Worm (Caenorhabditis elegans) whole organism, L2 larva: Measurements from ENCODE around the gene egg-1.

Experiments used
- aly-2 ChIP-seq: fragments of 150-350 bp; optimal IDR thresholded peaks from 2 replicates; lab custom pipeline; 2014; ENCODE audit warnings: missing biosample characterization, missing genetic modification characterization
- ama-1 ChIP-seq: fragments of 150-350 bp; optimal IDR thresholded peaks from 2 replicates; lab custom pipeline; 2018; ENCODE audit warnings: inconsistent platforms
- crh-2 ChIP-seq: sonication (generic microtip); optimal IDR thresholded peaks from 2 replicates; lab custom pipeline; 2017; ENCODE audit warnings: missing biosample characterization, missing genetic modification characterization
- elt-3 ChIP-seq: sonication (generic microtip); optimal IDR thresholded peaks from 2 replicates; lab custom pipeline; 2017; ENCODE audit warnings: missing biosample characterization, missing genetic modification characterization
- lin-13 ChIP-seq: fragments of 150-350 bp; optimal IDR thresholded peaks from 2 replicates; lab custom pipeline; 2014; ENCODE audit warnings: missing biosample characterization, missing genetic modification reagents, missing genetic modification characterization
- mdl-1 ChIP-seq, 2 experiments: fragments of 150-350 bp in 1 of 2; sonication (generic microtip) in 1 of 2; optimal IDR thresholded peaks; 2 replicates each; lab custom pipeline; 2017; ENCODE audit warnings: missing biosample characterization in 2 of 2, missing genetic modification characterization in 2 of 2
- nhr-10 ChIP-seq: sonication (generic microtip); optimal IDR thresholded peaks from 2 replicates; lab custom pipeline; 2017; ENCODE audit warnings: missing biosample characterization, missing genetic modification characterization
- nhr-11 ChIP-seq: fragments of 150-350 bp; optimal IDR thresholded peaks from 2 replicates; lab custom pipeline; 2014; ENCODE audit warnings: missing biosample characterization, missing genetic modification characterization
- nhr-237 ChIP-seq: fragments of 150-350 bp; optimal IDR thresholded peaks from 2 replicates; lab custom pipeline; 2014; ENCODE audit warnings: missing biosample characterization, missing genetic modification characterization
- sem-4 ChIP-seq: fragments of 150-350 bp; optimal IDR thresholded peaks from 2 replicates; lab custom pipeline; 2014; ENCODE audit warnings: missing biosample characterization, missing genetic modification reagents, missing genetic modification characterization
- sma-9 ChIP-seq, 2 experiments: fragments of 150-350 bp in 1 of 2; sonication (generic microtip) in 1 of 2; optimal IDR thresholded peaks; 2 replicates each; lab custom pipeline; 2014 to 2016; ENCODE audit warnings: missing genetic modification characterization in 2 of 2, mild to moderate bottlenecking in 1 of 2, missing biosample characterization in 1 of 2, missing compliant biosample characterization in 1 of 2, missing genetic modification reagents in 1 of 2, moderate library complexity in 1 of 2
- unc-62 ChIP-seq: fragments of 150-350 bp; optimal IDR thresholded peaks from 2 replicates; lab custom pipeline; 2014; ENCODE audit warnings: missing biosample characterization, missing genetic modification reagents, missing genetic modification characterization
- ztf-11 ChIP-seq: sonication (generic microtip); optimal IDR thresholded peaks from 2 replicates; lab custom pipeline; 2017; ENCODE audit warnings: missing biosample characterization, missing genetic modification characterization

ce11 chrIII:5734905-5735304 is 6.9 kb downstream of the egg-1 start, which contains the start of gene B0244.10:
- no peak for TF ChIP-seq sem-4
- no peak for TF ChIP-seq unc-62 (GFP tag; lab: Kevin White, UChicago)
- no peak for TF ChIP-seq ama-1 (lab: Kevin White, UChicago)
- no peak for TF ChIP-seq nhr-11 (tag; lab: Kevin White, UChicago)
- TF ChIP-seq sma-9 (GFP tag; optimal IDR thresholded peaks at IDR 0.05; lab: Kevin White, UChicago), result no peak
- TF ChIP-seq sma-9 (tag; optimal IDR thresholded peaks at IDR 0.05; lab: Kevin White, UChicago), result no peak
- no peak for TF ChIP-seq lin-13 (GFP tag; lab: Kevin White, UChicago)
- TF ChIP-seq ztf-11 (tag; lab: Kevin White, UChicago), result no peak
- TF ChIP-seq crh-2 (tag; lab: Kevin White, UChicago), result peak; percentile 34
- no peak for TF ChIP-seq nhr-237 (tag; lab: Kevin White, UChicago)
- no peak for TF ChIP-seq nhr-10
- no peak for TF ChIP-seq elt-3 (tag; lab: Kevin White, UChicago)
- no peak for TF ChIP-seq mdl-1 (tag; optimal IDR thresholded peaks at IDR 0.05; lab: Kevin White, UChicago)
- no peak for TF ChIP-seq aly-2 (tag; lab: Kevin White, UChicago)
